Fruit fly (Drosophila melanogaster) whole organism, wandering third instar larva: ENCODE results near the gene Obp69a.

Experiments used
- Abd-B ChIP-seq: fragments of >200 bp; optimal IDR thresholded peaks from 2 replicates; lab custom pipeline; 2017; ENCODE audit warnings: missing biosample characterization, missing genetic modification characterization
- CG32264 ChIP-seq: fragments of 200-800 bp; sonication (Bioruptor generic); optimal IDR thresholded peaks from 2 replicates; lab custom pipeline; 2016; ENCODE audit warnings: missing biosample characterization, missing genetic modification characterization
- CG9705 ChIP-seq: fragments of 200-800 bp; sonication (Bioruptor generic); optimal IDR thresholded peaks from 2 replicates; lab custom pipeline; 2018; ENCODE audit warnings: missing biosample characterization, mild to moderate bottlenecking, missing genetic modification characterization
- CrebA ChIP-seq: fragments of 200-800 bp; sonication (Bioruptor generic); optimal IDR thresholded peaks from 2 replicates; lab custom pipeline; 2016; ENCODE audit warnings: missing biosample characterization, mild to moderate bottlenecking, missing genetic modification characterization, borderline replicate concordance
- Dif ChIP-seq: fragments of 200-275, 200-300 bp; sonication (Bioruptor generic); optimal IDR thresholded peaks from 2 replicates; lab custom pipeline; 2018; ENCODE audit warnings: missing biosample characterization, missing genetic modification characterization; ENCODE audit not compliant: partially characterized antibody
- GATAd ChIP-seq: sonication (Bioruptor generic); optimal IDR thresholded peaks from 2 replicates; lab custom pipeline; 2016; ENCODE audit warnings: missing biosample characterization, missing genetic modification characterization
- HLH106 ChIP-seq: fragments of 200-800 bp; optimal IDR thresholded peaks from 3 replicates; lab custom pipeline; 2019; ENCODE audit warnings: missing biosample characterization, mild to moderate bottlenecking, missing genetic modification characterization, moderate library complexity
- Hnf4 ChIP-seq: fragments of 200-800 bp; sonication (Bioruptor generic); optimal IDR thresholded peaks from 2 replicates; lab custom pipeline; 2016; ENCODE audit warnings: missing biosample characterization, mild to moderate bottlenecking, missing genetic modification characterization
- Hr78 ChIP-seq: fragments of >200 bp; optimal IDR thresholded peaks from 2 replicates; lab custom pipeline; 2017; ENCODE audit warnings: missing biosample characterization, missing genetic modification characterization
- Hr83 ChIP-seq: fragments of 200-300 bp; sonication (Bioruptor generic); optimal IDR thresholded peaks from 2 replicates; lab custom pipeline; 2016; ENCODE audit warnings: missing biosample characterization, mild to moderate bottlenecking, missing genetic modification characterization, moderate library complexity; ENCODE audit not compliant: poor library complexity, severe bottlenecking
- Jra ChIP-seq: sonication (Bioruptor generic); optimal IDR thresholded peaks from 2 replicates; lab custom pipeline; 2016; ENCODE audit warnings: missing biosample characterization, missing genetic modification characterization
- Mio ChIP-seq: sonication (Bioruptor generic); optimal IDR thresholded peaks from 2 replicates; lab custom pipeline; 2016; ENCODE audit warnings: missing biosample characterization, missing genetic modification characterization
- Myc ChIP-seq: fragments of >200 bp; optimal IDR thresholded peaks from 2 replicates; lab custom pipeline; 2017
- N ChIP-seq: fragments of >200 bp; optimal IDR thresholded peaks from 2 replicates; lab custom pipeline; 2018; ENCODE audit warnings: missing biosample characterization, missing external identifiers, missing genetic modification characterization
- OdsH ChIP-seq: fragments of 200-800 bp; sonication (Bioruptor generic); optimal IDR thresholded peaks from 2 replicates; lab custom pipeline; 2016; ENCODE audit warnings: missing biosample characterization, mild to moderate bottlenecking, missing genetic modification characterization
- Rel ChIP-seq, 2 experiments: fragments of 200-800 bp; sonication (Bioruptor generic) in 1 of 2; optimal IDR thresholded peaks; 2 replicates in 1 of 2; 3 replicates in 1 of 2; lab custom pipeline; 2016 to 2019; ENCODE audit warnings: mild to moderate bottlenecking in 2 of 2, missing biosample characterization in 2 of 2, missing genetic modification characterization in 2 of 2, moderate library complexity in 1 of 2
- Sp1 ChIP-seq: fragments of 200-800 bp; sonication (Bioruptor generic); optimal IDR thresholded peaks from 3 replicates; lab custom pipeline; 2019; ENCODE audit warnings: missing biosample characterization, mild to moderate bottlenecking, missing genetic modification characterization, moderate library complexity
- Vsx2 ChIP-seq: fragments of 200-300, 225-300 bp; sonication (Bioruptor generic); optimal IDR thresholded peaks from 2 replicates; lab custom pipeline; 2018; ENCODE audit warnings: missing biosample characterization, missing genetic modification characterization; ENCODE audit not compliant: partially characterized antibody
- br ChIP-seq: fragments of 200-800 bp; sonication (Bioruptor generic); optimal IDR thresholded peaks from 2 replicates; lab custom pipeline; 2016; ENCODE audit warnings: missing biosample characterization, missing genetic modification characterization
- brk ChIP-seq: fragments of 200-800 bp; sonication (Bioruptor generic); optimal IDR thresholded peaks from 2 replicates; lab custom pipeline; 2016; ENCODE audit warnings: missing biosample characterization, mild to moderate bottlenecking, missing genetic modification characterization
- dl ChIP-seq, 2 experiments: fragments of 175-275, 200-275 bp in 1 of 2; fragments of 200-275 bp in 1 of 2; sonication (Bioruptor generic); optimal IDR thresholded peaks; lab custom pipeline; 2018; ENCODE audit warnings: mild to moderate bottlenecking in 2 of 2, missing biosample characterization in 2 of 2, missing genetic modification characterization in 2 of 2, moderate library complexity in 2 of 2; ENCODE audit not compliant: partially characterized antibody in 2 of 2, insufficient read depth in 1 of 2
- dmrt93B ChIP-seq: fragments of 200-800 bp; sonication (Bioruptor generic); optimal IDR thresholded peaks from 2 replicates; lab custom pipeline; 2018; ENCODE audit warnings: missing biosample characterization, mild to moderate bottlenecking, missing genetic modification characterization
- dsf ChIP-seq: sonication (Bioruptor generic); optimal IDR thresholded peaks from 2 replicates; lab custom pipeline; 2016; ENCODE audit warnings: missing biosample characterization, missing genetic modification characterization, borderline replicate concordance
- foxo ChIP-seq, 2 experiments: fragments of 200-800 bp; sonication (Bioruptor generic); optimal IDR thresholded peaks; 2 replicates in 1 of 2; 3 replicates in 1 of 2; lab custom pipeline; 2016 to 2017; ENCODE audit warnings: missing biosample characterization in 2 of 2, missing genetic modification characterization in 2 of 2
- fru ChIP-seq: fragments of 200-800 bp; sonication (Bioruptor generic); optimal IDR thresholded peaks from 3 replicates; lab custom pipeline; 2016; ENCODE audit warnings: missing biosample characterization, mild to moderate bottlenecking, missing genetic modification characterization
- h ChIP-seq: fragments of 200-800 bp; sonication (Bioruptor generic); optimal IDR thresholded peaks from 3 replicates; lab custom pipeline; 2016; ENCODE audit warnings: missing biosample characterization, mild to moderate bottlenecking, missing genetic modification characterization
- jim ChIP-seq: fragments of 175-275, 200-325 bp; sonication (Bioruptor generic); optimal IDR thresholded peaks from 2 replicates; lab custom pipeline; 2016; ENCODE audit warnings: missing biosample characterization, mild to moderate bottlenecking, missing genetic modification characterization
- lola ChIP-seq: fragments of >200 bp; optimal IDR thresholded peaks from 2 replicates; lab custom pipeline; 2017; ENCODE audit warnings: missing biosample characterization, missing genetic modification characterization
- pan ChIP-seq: fragments of >200 bp; optimal IDR thresholded peaks from 2 replicates; lab custom pipeline; 2017
- psq ChIP-seq: fragments of 200-800 bp; sonication (Bioruptor generic); optimal IDR thresholded peaks from 3 replicates; lab custom pipeline; 2017; ENCODE audit warnings: missing biosample characterization, mild to moderate bottlenecking, missing genetic modification characterization, moderate library complexity
- rgr ChIP-seq: fragments of 200-800 bp; sonication (Bioruptor generic); optimal IDR thresholded peaks from 3 replicates; lab custom pipeline; 2016; ENCODE audit warnings: missing biosample characterization, mild to moderate bottlenecking, missing genetic modification characterization
- sage ChIP-seq: fragments of 200-800 bp; sonication (Bioruptor generic); optimal IDR thresholded peaks from 2 replicates; lab custom pipeline; 2016; ENCODE audit warnings: missing biosample characterization, mild to moderate bottlenecking, missing genetic modification characterization
- sv ChIP-seq: fragments of 200-800 bp; sonication (Bioruptor generic); optimal IDR thresholded peaks from 3 replicates; lab custom pipeline; 2016; ENCODE audit warnings: missing biosample characterization, missing genetic modification characterization
- tai ChIP-seq: sonication (Bioruptor generic); optimal IDR thresholded peaks from 2 replicates; lab custom pipeline; 2016; ENCODE audit warnings: missing biosample characterization, missing genetic modification characterization
- usp ChIP-seq: fragments of >200 bp; optimal IDR thresholded peaks from 2 replicates; lab custom pipeline; 2017; ENCODE audit warnings: missing biosample characterization, missing genetic modification characterization
- woc ChIP-seq: sonication (Bioruptor generic); optimal IDR thresholded peaks from 2 replicates; lab custom pipeline; 2016; ENCODE audit warnings: missing biosample characterization, mild to moderate bottlenecking, missing genetic modification characterization

Gene Obp69a

dm6 chr3L:12380592-12380991, 15.4 kb upstream of the Obp69a start:
- TF ChIP-seq sage (GFP tag; lab: Kevin White, UChicago) (no peak), Vsx2 (GFP tag; lab: Kevin White, UChicago) (no peak), pan (lab: Kevin White, UChicago) (no peak), psq (no peak), Hr83 (no peak), sv (GFP tag; lab: Kevin White, UChicago) (no peak), N (no peak), OdsH (GFP tag; lab: Kevin White, UChicago) (no peak), jim (GFP tag; lab: Kevin White, UChicago) (no peak), Jra (GFP tag; lab: Kevin White, UChicago) (no peak), Abd-B (GFP tag; lab: Kevin White, UChicago) (no peak)

- TF ChIP-seq Mio (GFP tag; lab: Kevin White, UChicago) (no peak), foxo (GFP tag; optimal IDR thresholded peaks at IDR 0.05; lab: Kevin White, UChicago) (no peak), psq (peak; percentile 84), dmrt93B (GFP tag; lab: Kevin White, UChicago) (no peak), sage (GFP tag; lab: Kevin White, UChicago) (no peak), Dif (no peak), sv (GFP tag; lab: Kevin White, UChicago) (no peak), CrebA (GFP tag; lab: Kevin White, UChicago) (peak; percentile 22), dl (GFP tag; optimal IDR thresholded peaks at IDR 0.05; lab: Kevin White, UChicago; ENCODE audit: insufficient read depth in 1 of 2, partially characterized antibody in 2 of 2) (peak in 1 of 2 experiments; percentile 10), pan (lab: Kevin White, UChicago) (no peak), woc (GFP tag; lab: Kevin White, UChicago) (no peak), Hnf4 (GFP tag; lab: Kevin White, UChicago) (no peak), h (GFP tag; lab: Kevin White, UChicago) (no peak), brk (GFP tag; lab: Kevin White, UChicago) (peak; percentile 22), br (GFP tag; lab: Kevin White, UChicago) (no peak), Hr83 (no peak), Vsx2 (GFP tag; lab: Kevin White, UChicago) (peak; percentile 60), Rel (GFP tag; optimal IDR thresholded peaks at IDR 0.05; lab: Kevin White, UChicago) (peak; percentile 43), Rel (tag; optimal IDR thresholded peaks at IDR 0.05; lab: Kevin White, UChicago) (no peak), dsf (no peak), GATAd (GFP tag; lab: Kevin White, UChicago) (no peak), Myc (lab: Kevin White, UChicago) (no peak), N (no peak)
Observed at dm6 chr3L:12387063-12387462, 8.9 kb upstream of the Obp69a start.

- TF ChIP-seq fru (GFP tag; lab: Kevin White, UChicago), result peak; percentile 19
- no peak for TF ChIP-seq rgr (GFP tag; lab: Kevin White, UChicago)
- no peak for TF ChIP-seq dl (GFP tag; optimal IDR thresholded peaks at IDR 0.05; lab: Kevin White, UChicago; ENCODE audit: insufficient read depth in 1 of 2, partially characterized antibody in 2 of 2)
- no peak for TF ChIP-seq GATAd (GFP tag; lab: Kevin White, UChicago)
- no peak for TF ChIP-seq dsf
- TF ChIP-seq br (GFP tag; lab: Kevin White, UChicago), result no peak
- TF ChIP-seq h (GFP tag; lab: Kevin White, UChicago), result peak; percentile 5
- TF ChIP-seq woc (GFP tag; lab: Kevin White, UChicago), result peak; percentile 9
- TF ChIP-seq foxo (GFP tag; optimal IDR thresholded peaks at IDR 0.05; lab: Kevin White, UChicago), result peak in 1 of 2 experiments; percentile 24
- no peak for TF ChIP-seq sage (GFP tag; lab: Kevin White, UChicago)
- TF ChIP-seq lola (GFP tag; lab: Kevin White, UChicago), result no peak
Observed at dm6 chr3L:12387898-12388297, 8.1 kb upstream of the Obp69a start.

- peak; percentile 43 for TF ChIP-seq Hnf4 (GFP tag; lab: Kevin White, UChicago)
- TF ChIP-seq br (GFP tag; lab: Kevin White, UChicago), result no peak
- TF ChIP-seq dsf, result no peak
- TF ChIP-seq usp (GFP tag; lab: Kevin White, UChicago), result no peak
- TF ChIP-seq HLH106 (tag; lab: Kevin White, UChicago), result no peak
- no peak for TF ChIP-seq CG9705
- no peak for TF ChIP-seq CG32264
- TF ChIP-seq Hr83, result peak; percentile 50
- no peak for TF ChIP-seq lola (GFP tag; lab: Kevin White, UChicago)
- no peak for TF ChIP-seq Hr78 (GFP tag; lab: Kevin White, UChicago)
- TF ChIP-seq Dif, result peak; percentile 56
- peak; percentile 21 for TF ChIP-seq brk (GFP tag; lab: Kevin White, UChicago)
- TF ChIP-seq pan (lab: Kevin White, UChicago), result no peak
- no peak for TF ChIP-seq tai (GFP tag; lab: Kevin White, UChicago)
- TF ChIP-seq fru (GFP tag; lab: Kevin White, UChicago), result no peak
- TF ChIP-seq h (GFP tag; lab: Kevin White, UChicago), result no peak
- TF ChIP-seq CrebA (GFP tag; lab: Kevin White, UChicago), result peak; percentile 30
- no peak for TF ChIP-seq Myc (lab: Kevin White, UChicago)
- TF ChIP-seq psq, result peak; percentile 3
- peak; percentile 12 for TF ChIP-seq rgr (GFP tag; lab: Kevin White, UChicago)
- peak; percentile 73 for TF ChIP-seq sage (GFP tag; lab: Kevin White, UChicago)
- TF ChIP-seq jim (GFP tag; lab: Kevin White, UChicago), result no peak
- TF ChIP-seq sv (GFP tag; lab: Kevin White, UChicago), result no peak
- TF ChIP-seq foxo (GFP tag; optimal IDR thresholded peaks at IDR 0.05; lab: Kevin White, UChicago), result no peak
- TF ChIP-seq Rel (GFP tag; optimal IDR thresholded peaks at IDR 0.05; lab: Kevin White, UChicago), result peak; percentile 6
- TF ChIP-seq Rel (tag; optimal IDR thresholded peaks at IDR 0.05; lab: Kevin White, UChicago), result peak; percentile 42
- TF ChIP-seq Sp1 (GFP tag; lab: Kevin White, UChicago), result peak; percentile 22
- TF ChIP-seq woc (GFP tag; lab: Kevin White, UChicago), result no peak
- TF ChIP-seq Vsx2 (GFP tag; lab: Kevin White, UChicago), result no peak
- no peak for TF ChIP-seq OdsH (GFP tag; lab: Kevin White, UChicago)
- TF ChIP-seq N, result no peak
Observed at dm6 chr3L:12391240-12391843, 4.6 kb upstream of the Obp69a start, which contains the start of gene Ncc69. TSS of gene Ncc69 (minus strand) at chr3L:12391444.
